Fruit fly (Drosophila melanogaster) whole organism, embryonic: Measurements from ENCODE around the gene Drs.

Experiments
- BEAF-32 ChIP-seq: fragments of 200-800 bp; sonication (Bioruptor generic); optimal IDR thresholded peaks from 3 replicates; lab custom pipeline; 2017; ENCODE audit warnings: missing biosample characterization, missing genetic modification characterization, mild to moderate bottlenecking, moderate library complexity, missing genetic modification reagents
- Bdp1 ChIP-seq: fragments of 200-800 bp; sonication (Bioruptor generic); optimal IDR thresholded peaks from 3 replicates; lab custom pipeline; 2016; ENCODE audit warnings: missing biosample characterization, missing genetic modification characterization
- CG1024 ChIP-seq: fragments of 200-800 bp; sonication (Bioruptor generic); IDR thresholded peaks from 2 replicates; pipeline ENCODE4 v1.3.6; 2022; ENCODE audit warnings: missing biosample characterization, missing genetic modification characterization
- CG10274 ChIP-seq: fragments of 200-800 bp; sonication (Bioruptor generic); optimal IDR thresholded peaks from 3 replicates; lab custom pipeline; 2017; ENCODE audit warnings: missing biosample characterization, mild to moderate bottlenecking, missing genetic modification characterization
- CG10462 ChIP-seq: fragments of 200-800 bp; sonication (Bioruptor generic); optimal IDR thresholded peaks from 2 replicates; lab custom pipeline; 2016; ENCODE audit warnings: missing biosample characterization, missing genetic modification characterization
- CG11504 ChIP-seq: fragments of 200-800 bp; sonication (Bioruptor generic); optimal IDR thresholded peaks from 3 replicates; lab custom pipeline; 2019; ENCODE audit warnings: missing biosample characterization, mild to moderate bottlenecking, missing genetic modification characterization, moderate library complexity
- CG11560 ChIP-seq: fragments of 200-800 bp; sonication (Bioruptor generic); IDR thresholded peaks from 3 replicates; pipeline ENCODE4 v1.3.6; 2022; ENCODE audit warnings: missing biosample characterization, missing genetic modification characterization
- CG11723 ChIP-seq: fragments of 200-800 bp; sonication (Bioruptor generic); optimal IDR thresholded peaks from 2 replicates; lab custom pipeline; 2017; ENCODE audit warnings: missing biosample characterization, mild to moderate bottlenecking, missing genetic modification characterization
- CG1233 ChIP-seq: fragments of 200-800 bp; sonication (Bioruptor generic); optimal IDR thresholded peaks from 4 replicates; lab custom pipeline; 2018; ENCODE audit warnings: missing biosample characterization, mild to moderate bottlenecking, missing genetic modification characterization
- CG13296 ChIP-seq: fragments of 200-800 bp; sonication (Bioruptor generic); optimal IDR thresholded peaks from 3 replicates; lab custom pipeline; 2018; ENCODE audit warnings: missing biosample characterization, mild to moderate bottlenecking, missing genetic modification characterization
- CG1647 ChIP-seq: fragments of 200-800 bp; sonication (Bioruptor generic); optimal IDR thresholded peaks from 3 replicates; lab custom pipeline; 2016; ENCODE audit warnings: missing biosample characterization, missing genetic modification characterization
- CG17568 ChIP-seq: fragments of 200-800 bp; sonication (Bioruptor generic); optimal IDR thresholded peaks from 2 replicates; lab custom pipeline; 2018; ENCODE audit warnings: missing biosample characterization, mild to moderate bottlenecking, missing genetic modification characterization, moderate library complexity
- CG2116 ChIP-seq: fragments of 200-800 bp; sonication (Bioruptor generic); optimal IDR thresholded peaks from 3 replicates; lab custom pipeline; 2018; ENCODE audit warnings: missing biosample characterization, mild to moderate bottlenecking, missing genetic modification characterization
- CG3407 ChIP-seq: fragments of 200-800 bp; sonication (Bioruptor generic); optimal IDR thresholded peaks from 2 replicates; lab custom pipeline; 2018; ENCODE audit warnings: missing biosample characterization, mild to moderate bottlenecking, missing genetic modification characterization
- CG42726 ChIP-seq: fragments of 200-800 bp; sonication (Bioruptor generic); IDR thresholded peaks from 2 replicates; pipeline ENCODE4 v1.3.6; 2022; ENCODE audit warnings: missing biosample characterization, missing genetic modification characterization; ENCODE audit not compliant: partially characterized antibody
- CG4360 ChIP-seq: fragments of 200-800 bp; sonication (Bioruptor generic); IDR thresholded peaks from 2 replicates; pipeline ENCODE4 v1.3.6; 2022; ENCODE audit warnings: missing biosample characterization, missing genetic modification characterization
- CG4404 ChIP-seq: fragments of 200-800 bp; sonication (Bioruptor generic); IDR thresholded peaks from 2 replicates; pipeline ENCODE4 v1.3.6; 2022; ENCODE audit warnings: missing biosample characterization, missing genetic modification characterization
- CG4707 ChIP-seq: fragments of 200-800 bp; sonication (Bioruptor generic); optimal IDR thresholded peaks from 2 replicates; lab custom pipeline; 2018; ENCODE audit warnings: missing biosample characterization, mild to moderate bottlenecking, missing genetic modification characterization, moderate library complexity
- CG6175 ChIP-seq: fragments of 200-800 bp; sonication (Bioruptor generic); IDR thresholded peaks from 3 replicates; pipeline ENCODE4 v1.3.6; 2022; ENCODE audit warnings: missing biosample characterization, missing genetic modification characterization
- CG6689 ChIP-seq: fragments of 200-800 bp; sonication (Bioruptor generic); IDR thresholded peaks from 2 replicates; pipeline ENCODE4 v1.3.6; 2022; ENCODE audit warnings: missing biosample characterization, missing genetic modification characterization
- CG7556 ChIP-seq: fragments of 200-800 bp; sonication (Bioruptor generic); optimal IDR thresholded peaks from 2 replicates; lab custom pipeline; 2017; ENCODE audit warnings: missing biosample characterization, mild to moderate bottlenecking, missing genetic modification characterization
- CG9797 ChIP-seq: fragments of 200-800 bp; sonication (Bioruptor generic); optimal IDR thresholded peaks from 3 replicates; lab custom pipeline; 2018; ENCODE audit warnings: missing biosample characterization, mild to moderate bottlenecking, missing genetic modification characterization
- CG9876 ChIP-seq: fragments of 200-800 bp; sonication (Bioruptor generic); optimal IDR thresholded peaks from 2 replicates; lab custom pipeline; 2016; ENCODE audit warnings: missing biosample characterization, missing genetic modification characterization
- Dbx ChIP-seq: fragments of 200-800 bp; sonication (Bioruptor generic); IDR thresholded peaks from 3 replicates; pipeline ENCODE4 v1.3.6; 2022; ENCODE audit warnings: missing biosample characterization, missing genetic modification characterization
- Hr39 ChIP-seq: fragments of >200 bp; optimal IDR thresholded peaks from 2 replicates; lab custom pipeline; 2017
- Hsf ChIP-seq: fragments of 200-800 bp; sonication (Bioruptor generic); optimal IDR thresholded peaks from 3 replicates; lab custom pipeline; 2016; ENCODE audit warnings: missing biosample characterization, missing genetic modification characterization
- Med ChIP-seq: fragments of 200-800 bp; sonication (Bioruptor generic); peaks from one replicate; lab custom pipeline; 2016; ENCODE audit warnings: missing biosample characterization, missing genetic modification characterization, mild to moderate bottlenecking, inconsistent platforms, moderate library complexity
- Myb ChIP-seq: fragments of 200-800 bp; sonication (Bioruptor generic); optimal IDR thresholded peaks from 2 replicates; lab custom pipeline; 2016; ENCODE audit warnings: missing biosample characterization, missing genetic modification characterization
- Oaz ChIP-seq: fragments of 200-800 bp; sonication (Bioruptor generic); IDR thresholded peaks from 2 replicates; pipeline ENCODE4 v1.3.6; 2022; ENCODE audit warnings: missing biosample characterization, missing genetic modification characterization
- Sin3A ChIP-seq: fragments of >200 bp; optimal IDR thresholded peaks from 2 replicates; lab custom pipeline; 2018
- Xbp1 ChIP-seq: fragments of 200-800 bp; sonication (Bioruptor generic); optimal IDR thresholded peaks from 3 replicates; lab custom pipeline; 2016; ENCODE audit warnings: missing biosample characterization, mild to moderate bottlenecking, missing genetic modification characterization
- bigmax ChIP-seq: fragments of 200-800 bp; sonication (Bioruptor generic); optimal IDR thresholded peaks from 2 replicates; lab custom pipeline; 2018; ENCODE audit warnings: missing biosample characterization, mild to moderate bottlenecking, missing genetic modification characterization
- bowl ChIP-seq: fragments of 200-800 bp; sonication (Bioruptor generic); IDR thresholded peaks from 2 replicates; pipeline ENCODE4 v1.3.6; 2022; ENCODE audit warnings: missing biosample characterization, missing genetic modification characterization
- emc ChIP-seq: fragments of 200-800 bp; sonication (Bioruptor generic); optimal IDR thresholded peaks from 2 replicates; lab custom pipeline; 2016; ENCODE audit warnings: missing biosample characterization, missing genetic modification characterization
- eve ChIP-seq, 2 experiments: fragments of >200 bp; optimal IDR thresholded peaks; 2 replicates each; lab custom pipeline; 2017; ENCODE audit warnings: missing biosample characterization in 2 of 2, missing genetic modification characterization in 2 of 2
- hth ChIP-seq: fragments of >200 bp; optimal IDR thresholded peaks from 2 replicates; lab custom pipeline; 2017; ENCODE audit warnings: inconsistent platforms
- kah ChIP-seq: fragments of 200-800 bp; sonication (Bioruptor generic); optimal IDR thresholded peaks from 2 replicates; lab custom pipeline; 2018; ENCODE audit warnings: missing biosample characterization, mild to moderate bottlenecking, missing genetic modification characterization
- lbe ChIP-seq: fragments of 200-800 bp; sonication (Bioruptor generic); optimal IDR thresholded peaks from 2 replicates; lab custom pipeline; 2016; ENCODE audit warnings: missing biosample characterization, mild to moderate bottlenecking, missing genetic modification characterization
- lmd ChIP-seq: fragments of 200-800 bp; sonication (Bioruptor generic); IDR thresholded peaks from 2 replicates; pipeline ENCODE4 v1.3.6; 2022; ENCODE audit warnings: missing biosample characterization, missing genetic modification characterization
- nau ChIP-seq: fragments of 200-800 bp; sonication (Bioruptor generic); optimal IDR thresholded peaks from 3 replicates; lab custom pipeline; 2017; ENCODE audit warnings: missing biosample characterization, mild to moderate bottlenecking, missing genetic modification characterization, missing genetic modification reagents
- nerfin-2 ChIP-seq: fragments of 200-800 bp; sonication (Bioruptor generic); IDR thresholded peaks from 2 replicates; pipeline ENCODE4 v1.3.6; 2022; ENCODE audit warnings: missing biosample characterization, missing genetic modification characterization; ENCODE audit not compliant: partially characterized antibody
- p53 ChIP-seq: fragments of 200-800 bp; sonication (Bioruptor generic); optimal IDR thresholded peaks from 2 replicates; lab custom pipeline; 2016; ENCODE audit warnings: missing biosample characterization, missing genetic modification characterization
- pnt ChIP-seq: fragments of 200-800 bp; sonication (Bioruptor generic); optimal IDR thresholded peaks from 3 replicates; lab custom pipeline; 2016; ENCODE audit warnings: missing biosample characterization, missing genetic modification characterization
- salm ChIP-seq: fragments of 200-800 bp; sonication (Bioruptor generic); optimal IDR thresholded peaks from 2 replicates; lab custom pipeline; 2018; ENCODE audit warnings: missing biosample characterization, mild to moderate bottlenecking, missing genetic modification characterization
- sens-2 ChIP-seq: fragments of 200-800 bp; sonication (Bioruptor generic); IDR thresholded peaks from 2 replicates; pipeline ENCODE4 v1.3.6; 2022; ENCODE audit warnings: missing biosample characterization, missing genetic modification characterization
- sob ChIP-seq: fragments of 200-800 bp; sonication (Bioruptor generic); IDR thresholded peaks from 2 replicates; pipeline ENCODE4 v1.3.6; 2022; ENCODE audit warnings: missing biosample characterization, missing genetic modification characterization
- sr ChIP-seq: fragments of 200-800 bp; sonication (Bioruptor generic); IDR thresholded peaks from 3 replicates; pipeline ENCODE4 v1.3.6; 2022; ENCODE audit warnings: missing biosample characterization, missing genetic modification characterization
- stwl ChIP-seq: fragments of 200-800 bp; sonication (Bioruptor generic); optimal IDR thresholded peaks from 3 replicates; lab custom pipeline; 2018; ENCODE audit warnings: missing biosample characterization, mild to moderate bottlenecking, missing genetic modification characterization, moderate library complexity
- toy ChIP-seq: fragments of 200-800 bp; sonication (Bioruptor generic); IDR thresholded peaks from 2 replicates; pipeline ENCODE4 v1.3.6; 2022; ENCODE audit warnings: missing biosample characterization, missing genetic modification characterization
- vfl ChIP-seq: fragments of 200-800 bp; sonication (Bioruptor generic); optimal IDR thresholded peaks from 2 replicates; lab custom pipeline; 2016; ENCODE audit warnings: missing biosample characterization, missing genetic modification characterization
- wek ChIP-seq: fragments of 200-800 bp; sonication (Bioruptor generic); optimal IDR thresholded peaks from 3 replicates; lab custom pipeline; 2018; ENCODE audit warnings: missing biosample characterization, mild to moderate bottlenecking, missing genetic modification characterization, moderate library complexity
- zen2 ChIP-seq: fragments of 200-800 bp; sonication (Bioruptor generic); IDR thresholded peaks from 3 replicates; pipeline ENCODE4 v1.3.6; 2022; ENCODE audit warnings: missing biosample characterization, missing genetic modification characterization; ENCODE audit not compliant: partially characterized antibody

Gene Drs

dm6 chr3L:3381869-3382488, 12.6 kb downstream of the Drs start (continued):
- TF ChIP-seq sens-2 (GFP tag; lab: Robert Waterston, UW) (no peak), CG10274 (GFP tag; lab: Kevin White, UChicago) (no peak), Hr39 (lab: Kevin White, UChicago) (no peak), lbe (GFP tag; lab: Kevin White, UChicago) (no peak), hth (lab: Kevin White, UChicago) (no peak), CG9797 (GFP tag; lab: Kevin White, UChicago) (no peak), CG1233 (GFP tag; lab: Kevin White, UChicago) (no peak), BEAF-32 (GFP tag; lab: Kevin White, UChicago) (no peak), CG13296 (peak; percentile 27), CG6175 (GFP tag; lab: Robert Waterston, UW) (peak; percentile 6; the same call in 1 of the 3 replicates), CG11560 (no peak; the same call in 2 of the 3 replicates), CG1647 (GFP tag; lab: Kevin White, UChicago) (no peak), CG4404 (GFP tag; lab: Robert Waterston, UW) (no peak), zen2 (GFP tag; lab: Robert Waterston, UW) (no peak), p53 (GFP tag; lab: Kevin White, UChicago) (no peak), bowl (GFP tag; lab: Robert Waterston, UW) (no peak), eve (GFP tag; optimal IDR thresholded peaks at IDR 0.05; lab: Kevin White, UChicago) (no peak), CG42726 (no peak), Dbx (GFP tag; lab: Robert Waterston, UW) (peak; percentile 80), wek (GFP tag; lab: Kevin White, UChicago) (no peak), CG4360 (GFP tag; lab: Robert Waterston, UW) (peak; percentile 88), Oaz (peak; percentile 50), CG4707 (GFP tag; lab: Kevin White, UChicago) (no peak), stwl (tag; lab: Kevin White, UChicago) (no peak), CG17568 (GFP tag; lab: Kevin White, UChicago) (no peak), emc (GFP tag; lab: Kevin White, UChicago) (no peak), nau (GFP tag; lab: Kevin White, UChicago) (no peak), bigmax (GFP tag; lab: Kevin White, UChicago) (no peak), Hsf (GFP tag; lab: Kevin White, UChicago) (peak; percentile 4), Bdp1 (GFP tag; lab: Kevin White, UChicago) (no peak), Myb (GFP tag; lab: Kevin White, UChicago) (no peak), salm (no peak), Med (GFP tag; lab: Kevin White, UChicago) (peak; percentile 78), CG3407 (GFP tag; lab: Kevin White, UChicago) (no peak), kah (GFP tag; lab: Kevin White, UChicago) (no peak), sob (GFP tag; lab: Robert Waterston, UW) (peak; percentile 59; the same call in 1 of the 2 replicates), CG9876 (GFP tag; lab: Kevin White, UChicago) (no peak), sr (GFP tag; lab: Robert Waterston, UW) (0 out of 3 replicates have a peak, but pooled peaks have one; percentile 47), CG11504 (tag; lab: Kevin White, UChicago) (peak; percentile 54), vfl (GFP tag; lab: Kevin White, UChicago) (no peak), CG1024 (GFP tag; lab: Robert Waterston, UW) (0 out of 2 replicates have a peak, but pooled peaks have one; percentile 10), pnt (no peak), CG7556 (no peak), Sin3A (lab: Kevin White, UChicago) (no peak), lmd (GFP tag; lab: Robert Waterston, UW) (peak; percentile 75), CG6689 (GFP tag; lab: Robert Waterston, UW) (peak; percentile 45), Xbp1 (GFP tag; lab: Kevin White, UChicago) (peak; percentile 49), CG2116 (GFP tag; lab: Kevin White, UChicago) (no peak), toy (peak; percentile 30; the same call in 1 of the 2 replicates), CG11723 (GFP tag; lab: Kevin White, UChicago) (no peak), CG10462 (GFP tag; lab: Kevin White, UChicago) (no peak), nerfin-2 (GFP tag; lab: Robert Waterston, UW) (no peak)
